Fruit fly (Drosophila melanogaster) whole organism, embryonic: Measurements from ENCODE around the gene CG12289.
A peak's percentile ranks its signal among the peaks of the same experiment; 100 is the strongest.

Experiments used
- Asciz ChIP-seq: fragments of 200-800 bp; sonication (Bioruptor generic); optimal IDR thresholded peaks from 2 replicates; lab custom pipeline; 2017; ENCODE audit warnings: missing biosample characterization, mild to moderate bottlenecking, missing genetic modification characterization, missing genetic modification reagents
- Atf-2 ChIP-seq: fragments of 200-800 bp; sonication (Bioruptor generic); optimal IDR thresholded peaks from 2 replicates; lab custom pipeline; 2016; ENCODE audit warnings: missing biosample characterization, missing genetic modification characterization
- B-H1 ChIP-seq: fragments of 200-800 bp; sonication (Bioruptor generic); IDR thresholded peaks from 3 replicates; pipeline ENCODE4 v1.3.6; 2022; ENCODE audit warnings: missing biosample characterization, missing genetic modification characterization
- CG10543 ChIP-seq: fragments of 200-800 bp; sonication (Bioruptor generic); optimal IDR thresholded peaks from 3 replicates; lab custom pipeline; 2017; ENCODE audit warnings: missing biosample characterization, mild to moderate bottlenecking, missing genetic modification characterization, moderate library complexity
- CG10565 ChIP-seq: fragments of 200-800 bp; sonication (Bioruptor generic); optimal IDR thresholded peaks from 3 replicates; lab custom pipeline; 2016; ENCODE audit warnings: missing biosample characterization, mild to moderate bottlenecking, missing genetic modification characterization
- CG11085 ChIP-seq: fragments of 200-800 bp; sonication (Bioruptor generic); IDR thresholded peaks from 2 replicates; pipeline ENCODE4 v1.3.6; 2022; ENCODE audit warnings: missing biosample characterization, missing genetic modification characterization
- CG11696 ChIP-seq: fragments of 200-800 bp; sonication (Bioruptor generic); IDR thresholded peaks from 2 replicates; pipeline ENCODE4 v1.3.6; 2022; ENCODE audit warnings: missing biosample characterization, missing genetic modification characterization
- CG11723 ChIP-seq: fragments of 200-800 bp; sonication (Bioruptor generic); optimal IDR thresholded peaks from 2 replicates; lab custom pipeline; 2017; ENCODE audit warnings: missing biosample characterization, mild to moderate bottlenecking, missing genetic modification characterization
- CG12219 ChIP-seq: fragments of 200-800 bp; sonication (Bioruptor generic); optimal IDR thresholded peaks from 3 replicates; lab custom pipeline; 2018; ENCODE audit warnings: missing biosample characterization, mild to moderate bottlenecking, missing genetic modification characterization
- CG13624 ChIP-seq: fragments of 200-800 bp; sonication (Bioruptor generic); optimal IDR thresholded peaks from 2 replicates; lab custom pipeline; 2016; ENCODE audit warnings: missing biosample characterization, missing genetic modification characterization
- CG15011 ChIP-seq: fragments of 200-800 bp; sonication (Bioruptor generic); optimal IDR thresholded peaks from 3 replicates; lab custom pipeline; 2018; ENCODE audit warnings: missing biosample characterization, mild to moderate bottlenecking, missing genetic modification characterization
- CG17328 ChIP-seq: fragments of 200-800 bp; sonication (Bioruptor generic); IDR thresholded peaks from 2 replicates; pipeline ENCODE4 v1.3.6; 2022; ENCODE audit warnings: missing biosample characterization, missing genetic modification characterization
- CG17612 ChIP-seq: fragments of 200-800 bp; sonication (Bioruptor generic); IDR thresholded peaks from 2 replicates; pipeline ENCODE4 v1.3.6; 2022; ENCODE audit warnings: missing biosample characterization, missing genetic modification characterization
- CG17912 ChIP-seq: fragments of 200-800 bp; sonication (Bioruptor generic); optimal IDR thresholded peaks from 2 replicates; lab custom pipeline; 2018; ENCODE audit warnings: missing biosample characterization, mild to moderate bottlenecking, missing genetic modification characterization
- CG18476 ChIP-seq: fragments of 200-800 bp; sonication (Bioruptor generic); optimal IDR thresholded peaks from 2 replicates; lab custom pipeline; 2016; ENCODE audit warnings: missing biosample characterization, mild to moderate bottlenecking, missing genetic modification characterization
- CG18764 ChIP-seq: fragments of 200-800 bp; sonication (Bioruptor generic); optimal IDR thresholded peaks from 3 replicates; lab custom pipeline; 2016; ENCODE audit warnings: missing biosample characterization, missing genetic modification characterization
- CG2129 ChIP-seq: fragments of 200-800 bp; sonication (Bioruptor generic); IDR thresholded peaks from 2 replicates; pipeline ENCODE4 v1.3.6; 2022; ENCODE audit warnings: missing biosample characterization, missing genetic modification characterization; ENCODE audit not compliant: partially characterized antibody
- CG31365 ChIP-seq: fragments of 200-800 bp; sonication (Bioruptor generic); optimal IDR thresholded peaks from 2 replicates; lab custom pipeline; 2018; ENCODE audit warnings: missing biosample characterization, mild to moderate bottlenecking, missing genetic modification characterization
- CG6765 ChIP-seq: fragments of 200-800 bp; sonication (Bioruptor generic); optimal IDR thresholded peaks from 3 replicates; lab custom pipeline; 2017; ENCODE audit warnings: missing biosample characterization, mild to moderate bottlenecking, missing genetic modification characterization
- CG6854 ChIP-seq: fragments of 200-800 bp; sonication (Bioruptor generic); optimal IDR thresholded peaks from 3 replicates; lab custom pipeline; 2017; ENCODE audit warnings: missing biosample characterization, mild to moderate bottlenecking, missing genetic modification characterization
- CG7372 ChIP-seq: fragments of 200-800 bp; sonication (Bioruptor generic); IDR thresholded peaks from 2 replicates; pipeline ENCODE4 v1.3.6; 2022; ENCODE audit warnings: missing biosample characterization, missing genetic modification characterization
- CG7928 ChIP-seq: fragments of 200-800 bp; sonication (Bioruptor generic); optimal IDR thresholded peaks from 2 replicates; lab custom pipeline; 2017; ENCODE audit warnings: missing biosample characterization, mild to moderate bottlenecking, missing genetic modification characterization
- CG7987 ChIP-seq: fragments of 200-800 bp; sonication (Bioruptor generic); optimal IDR thresholded peaks from 2 replicates; lab custom pipeline; 2018; ENCODE audit warnings: missing biosample characterization, mild to moderate bottlenecking, missing genetic modification characterization, moderate library complexity
- CG8765 ChIP-seq: fragments of 200-800 bp; sonication (Bioruptor generic); IDR thresholded peaks from 2 replicates; pipeline ENCODE4 v1.3.6; 2022; ENCODE audit warnings: missing biosample characterization, missing genetic modification characterization
- Dfd ChIP-seq, 2 experiments: fragments of >200 bp; optimal IDR thresholded peaks; 2 replicates each; lab custom pipeline; 2017; ENCODE audit warnings: missing biosample characterization in 2 of 2, missing genetic modification characterization in 2 of 2
- Fer1 ChIP-seq: fragments of 200-800 bp; sonication (Bioruptor generic); optimal IDR thresholded peaks from 2 replicates; lab custom pipeline; 2017; ENCODE audit warnings: missing biosample characterization, mild to moderate bottlenecking, missing genetic modification characterization
- HLHmδ ChIP-seq: fragments of 200-800 bp; sonication (Bioruptor generic); optimal IDR thresholded peaks from 2 replicates; lab custom pipeline; 2018; ENCODE audit warnings: missing biosample characterization, mild to moderate bottlenecking, missing genetic modification characterization, moderate library complexity
- Hsf ChIP-seq: fragments of 200-800 bp; sonication (Bioruptor generic); optimal IDR thresholded peaks from 3 replicates; lab custom pipeline; 2016; ENCODE audit warnings: missing biosample characterization, missing genetic modification characterization
- Mad ChIP-seq: fragments of 200-800 bp; sonication (Bioruptor generic); optimal IDR thresholded peaks from 2 replicates; lab custom pipeline; 2016; ENCODE audit warnings: missing biosample characterization, missing genetic modification characterization
- Nf-YA ChIP-seq: fragments of 200-800 bp; sonication (Bioruptor generic); IDR thresholded peaks from 2 replicates; pipeline ENCODE4 v1.3.6; 2022; ENCODE audit warnings: missing biosample characterization, missing genetic modification characterization
- Nf-YB ChIP-seq: fragments of 200-800 bp; sonication (Bioruptor generic); optimal IDR thresholded peaks from 3 replicates; lab custom pipeline; 2019; ENCODE audit warnings: missing biosample characterization, mild to moderate bottlenecking, missing genetic modification characterization, moderate library complexity
- Ssrp ChIP-seq: fragments of 200-800 bp; sonication (Bioruptor generic); optimal IDR thresholded peaks from 2 replicates; lab custom pipeline; 2018; ENCODE audit warnings: missing biosample characterization, mild to moderate bottlenecking, missing genetic modification characterization, moderate library complexity
- Tbp ChIP-seq: fragments of >200 bp; optimal IDR thresholded peaks from 2 replicates; lab custom pipeline; 2018; ENCODE audit warnings: missing biosample characterization, missing genetic modification characterization
- Xrp1 ChIP-seq: fragments of 200-800 bp; sonication (Bioruptor generic); IDR thresholded peaks from 2 replicates; pipeline ENCODE4 v1.3.6; 2022; ENCODE audit warnings: missing biosample characterization, missing genetic modification characterization
- aop ChIP-seq: fragments of 200-800 bp; sonication (Bioruptor generic); IDR thresholded peaks from 2 replicates; pipeline ENCODE4 v1.3.6; 2022; ENCODE audit warnings: missing biosample characterization, missing genetic modification characterization
- ap ChIP-seq: fragments of 200-800 bp; sonication (Bioruptor generic); IDR thresholded peaks from 2 replicates; pipeline ENCODE4 v1.3.6; 2022; ENCODE audit warnings: missing biosample characterization, missing genetic modification characterization
- chm ChIP-seq: fragments of 200-800 bp; sonication (Bioruptor generic); IDR thresholded peaks from 2 replicates; pipeline ENCODE4 v1.3.6; 2022; ENCODE audit warnings: missing biosample characterization, missing genetic modification characterization
- ci ChIP-seq: fragments of 200-800 bp; sonication (Bioruptor generic); IDR thresholded peaks from 3 replicates; pipeline ENCODE4 v1.3.6; 2022; ENCODE audit warnings: missing biosample characterization, missing genetic modification characterization
- dm ChIP-seq: fragments of 200-800 bp; sonication (Bioruptor generic); optimal IDR thresholded peaks from 3 replicates; lab custom pipeline; 2016; ENCODE audit warnings: missing biosample characterization, missing genetic modification characterization
- grau ChIP-seq: fragments of 200-800 bp; optimal IDR thresholded peaks from 3 replicates; lab custom pipeline; 2019; ENCODE audit warnings: missing biosample characterization, mild to moderate bottlenecking, missing genetic modification characterization, moderate library complexity
- gro ChIP-seq: fragments of 200-800 bp; sonication (Bioruptor generic); optimal IDR thresholded peaks from 2 replicates; lab custom pipeline; 2016; ENCODE audit warnings: missing biosample characterization, missing genetic modification characterization
- hkb ChIP-seq, 2 experiments: fragments of 200-800 bp in 1 of 2; fragments of >200 bp in 1 of 2; sonication (Bioruptor generic) in 1 of 2; IDR thresholded peaks in 1 of 2; optimal IDR thresholded peaks in 1 of 2; 2 replicates each; pipeline versions ENCODE4 v1.3.6 to Lab custom; 2017 to 2022; ENCODE audit warnings: missing biosample characterization in 1 of 2, missing genetic modification characterization in 1 of 2
- mld ChIP-seq: fragments of 200-800 bp; sonication (Bioruptor generic); IDR thresholded peaks from 3 replicates; pipeline ENCODE4 v1.3.6; 2022; ENCODE audit warnings: missing biosample characterization, missing genetic modification characterization; ENCODE audit not compliant: partially characterized antibody
- nerfin-2 ChIP-seq: fragments of 200-800 bp; sonication (Bioruptor generic); IDR thresholded peaks from 2 replicates; pipeline ENCODE4 v1.3.6; 2022; ENCODE audit warnings: missing biosample characterization, missing genetic modification characterization; ENCODE audit not compliant: partially characterized antibody
- pnt ChIP-seq: fragments of 200-800 bp; sonication (Bioruptor generic); optimal IDR thresholded peaks from 3 replicates; lab custom pipeline; 2016; ENCODE audit warnings: missing biosample characterization, missing genetic modification characterization
- prd ChIP-seq, 3 experiments: fragments of >200 bp in 2 of 3; fragments of 200-800 bp in 1 of 3; sonication (Bioruptor generic) in 1 of 3; optimal IDR thresholded peaks in 2 of 3; IDR thresholded peaks in 1 of 3; 2 replicates in 2 of 3; 3 replicates in 1 of 3; pipeline versions ENCODE4 v1.3.6 to Lab custom; 2017 to 2022; ENCODE audit warnings: missing biosample characterization in 1 of 3, missing genetic modification characterization in 1 of 3
- repo ChIP-seq: fragments of 200-800 bp; sonication (Bioruptor generic); optimal IDR thresholded peaks from 2 replicates; lab custom pipeline; 2016; ENCODE audit warnings: missing biosample characterization, missing genetic modification characterization
- row ChIP-seq: fragments of 200-800 bp; sonication (Bioruptor generic); IDR thresholded peaks from 3 replicates; pipeline ENCODE4 v1.3.6; 2022; ENCODE audit warnings: missing biosample characterization, missing genetic modification characterization
- shn ChIP-seq: fragments of 200-800 bp; sonication (Bioruptor generic); optimal IDR thresholded peaks from 3 replicates; lab custom pipeline; 2016; ENCODE audit warnings: missing biosample characterization, missing genetic modification characterization
- zen ChIP-seq: fragments of 200-800 bp; sonication (Bioruptor generic); optimal IDR thresholded peaks from 3 replicates; lab custom pipeline; 2018; ENCODE audit warnings: missing biosample characterization, mild to moderate bottlenecking, missing genetic modification characterization, moderate library complexity

Gene CG12289

DNA sequence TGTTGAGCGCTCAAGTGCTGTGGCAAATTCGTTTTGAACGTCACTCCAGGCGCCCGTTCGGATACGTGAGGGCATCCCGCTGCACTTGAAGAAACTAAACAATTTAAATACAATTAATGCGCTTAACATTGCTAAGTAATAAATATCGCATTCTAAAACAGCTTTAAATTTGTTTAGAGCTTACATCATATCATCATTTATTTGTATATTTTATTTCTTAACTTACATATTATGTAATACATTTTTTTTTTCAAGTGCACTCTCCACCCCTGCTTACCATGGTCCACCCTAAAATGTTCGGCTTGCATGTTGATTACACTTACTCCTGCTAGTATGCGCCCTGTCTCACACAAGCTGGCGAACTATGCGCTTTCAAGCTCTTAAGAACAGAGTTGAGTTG lies 42.9 kb downstream of the CG12289 start (continued):
- TF ChIP-seq HLHmδ (GFP tag; lab: Kevin White, UChicago), result no peak
- TF ChIP-seq Nf-YA, result peak; percentile 56
- no peak for TF ChIP-seq prd (optimal IDR thresholded peaks at IDR 0.05; lab: Kevin White, UChicago)
- peak; percentile 90 for TF ChIP-seq prd (GFP tag; IDR thresholded peaks at IDR 0.05; lab: Robert Waterston, UW)
- peak; percentile 45; the same call in 1 of the 2 replicates for TF ChIP-seq CG11696 (GFP tag; lab: Robert Waterston, UW)
- TF ChIP-seq row (GFP tag; lab: Robert Waterston, UW), result peak; percentile 88
- no peak for TF ChIP-seq CG17612 (GFP tag; lab: Robert Waterston, UW)
- TF ChIP-seq pnt, result peak; percentile 26
- TF ChIP-seq CG10565 (GFP tag; lab: Kevin White, UChicago), result peak; percentile 8
- no peak for TF ChIP-seq Tbp (GFP tag; lab: Kevin White, UChicago)
- peak; percentile 77 for TF ChIP-seq CG8765
- TF ChIP-seq Ssrp, result peak; percentile 82
- peak; percentile 49 for TF ChIP-seq CG12219
- TF ChIP-seq Atf-2 (GFP tag; lab: Kevin White, UChicago), result peak; percentile 28
- peak; percentile 68 for TF ChIP-seq Hsf
- TF ChIP-seq Xrp1 (GFP tag; lab: Robert Waterston, UW), result peak; percentile 94
- TF ChIP-seq gro (GFP tag; lab: Kevin White, UChicago), result no peak
- TF ChIP-seq CG11723 (GFP tag; lab: Kevin White, UChicago), result peak; percentile 29
- peak; percentile 58 for TF ChIP-seq CG18764
- no peak for TF ChIP-seq repo (GFP tag; lab: Kevin White, UChicago)
- TF ChIP-seq Asciz (GFP tag; lab: Kevin White, UChicago), result peak; percentile 72
- no peak for TF ChIP-seq CG11085
- TF ChIP-seq CG7987 (GFP tag; lab: Kevin White, UChicago), result no peak
- no peak for TF ChIP-seq CG31365
- peak; percentile 55; the same call in 2 of the 3 replicates for TF ChIP-seq B-H1 (GFP tag; lab: Robert Waterston, UW)
- no peak for TF ChIP-seq mld (GFP tag; lab: Robert Waterston, UW)
- no peak for TF ChIP-seq aop (GFP tag; lab: Robert Waterston, UW)
- peak; percentile 82 for TF ChIP-seq ci (GFP tag; lab: Robert Waterston, UW)
- no peak for TF ChIP-seq CG7928 (GFP tag; lab: Kevin White, UChicago)
- no peak for TF ChIP-seq CG17912 (GFP tag; lab: Kevin White, UChicago)
- TF ChIP-seq ap (GFP tag; lab: Robert Waterston, UW), result peak; percentile 70
- no peak for TF ChIP-seq CG13624 (GFP tag; lab: Kevin White, UChicago)
- TF ChIP-seq Nf-YB, result peak; percentile 46
- peak; percentile 48 for TF ChIP-seq Mad (GFP tag; lab: Kevin White, UChicago)
- peak; percentile 67 for TF ChIP-seq CG18476 (GFP tag; lab: Kevin White, UChicago)
- no peak for TF ChIP-seq CG2129 (GFP tag; lab: Robert Waterston, UW)
- TF ChIP-seq zen (tag; lab: Kevin White, UChicago), result peak; percentile 67
- TF ChIP-seq CG6765 (GFP tag; lab: Kevin White, UChicago), result no peak
- no peak for TF ChIP-seq CG6854 (GFP tag; lab: Kevin White, UChicago)
- no peak for TF ChIP-seq Dfd (GFP tag; optimal IDR thresholded peaks at IDR 0.05; lab: Kevin White, UChicago)
- TF ChIP-seq CG15011 (GFP tag; lab: Kevin White, UChicago), result peak; percentile 1
- TF ChIP-seq dm, result no peak
- no peak for TF ChIP-seq nerfin-2 (GFP tag; lab: Robert Waterston, UW)
- no peak for TF ChIP-seq shn (GFP tag; lab: Kevin White, UChicago)
- TF ChIP-seq chm, result peak; percentile 77; the same call in 1 of the 2 replicates
- peak; percentile 55 for TF ChIP-seq Fer1 (GFP tag; lab: Kevin White, UChicago)
- peak; percentile 65 for TF ChIP-seq grau (tag; lab: Kevin White, UChicago)
- no peak for TF ChIP-seq CG10543 (GFP tag; lab: Kevin White, UChicago)
- TF ChIP-seq hkb (optimal IDR thresholded peaks at IDR 0.05; lab: Kevin White, UChicago), result no peak
- peak; percentile 74 for TF ChIP-seq hkb (GFP tag; IDR thresholded peaks at IDR 0.05; lab: Robert Waterston, UW)
- TF ChIP-seq CG17328, result peak; percentile 94
- no peak for TF ChIP-seq CG7372 (GFP tag; lab: Robert Waterston, UW)
